Worm (Caenorhabditis elegans): ENCODE results near the gene snr-1.

DNA sequence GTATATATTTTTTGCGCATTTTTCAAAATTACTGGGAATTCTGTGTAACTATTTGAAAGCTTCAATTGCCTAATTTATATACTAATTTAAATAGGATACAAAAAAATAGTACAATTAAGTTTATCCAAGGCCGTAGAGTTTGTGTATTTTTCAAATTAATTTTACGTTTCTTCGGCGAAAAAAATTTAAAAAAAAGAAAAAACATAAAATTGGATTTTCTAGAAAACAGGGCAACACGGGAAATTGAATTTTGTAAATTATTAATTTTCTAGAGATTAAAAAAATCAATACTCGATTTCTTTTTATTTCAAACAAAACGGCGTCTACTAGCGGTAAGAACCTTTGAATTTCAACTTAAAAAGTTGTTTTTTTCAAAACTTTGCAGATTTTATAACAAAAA lies 34.6 kb upstream of the snr-1 start, which contains the start of gene Y116A8C.23:
- TF ChIP-seq ZK337.2 (GFP tag; IDR thresholded peaks at IDR 0.05) (no peak), egl-27 (tag; optimal IDR thresholded peaks at IDR 0.05) (no peak), lin-13 (GFP tag; optimal IDR thresholded peaks at IDR 0.05) (no peak), snpc-4 (tag; optimal IDR thresholded peaks at IDR 0.05) (no peak), nhr-77 (tag; optimal IDR thresholded peaks at IDR 0.05) (no peak), ceh-82 (tag; optimal IDR thresholded peaks at IDR 0.05) (no peak), ceh-28 (tag; optimal IDR thresholded peaks at IDR 0.05) (no peak), unc-62 (GFP tag; optimal IDR thresholded peaks at IDR 0.05 in 1 of 2) (no peak), unc-62 (tag; optimal IDR thresholded peaks at IDR 0.05) (no peak), saeg-2 (GFP tag; IDR thresholded peaks at IDR 0.05) (no peak), skn-1 (tag; optimal IDR thresholded peaks at IDR 0.05) (no peak)

Data from whole organism, L4 larva.